Worm (Caenorhabditis elegans) whole organism, late embryonic: ENCODE measurements around the gene rom-2.

Experiments
- F13H6.1 ChIP-seq: sonication (generic microtip); optimal IDR thresholded peaks from 2 replicates; lab custom pipeline; 2016; ENCODE audit warnings: missing genetic modification characterization, missing compliant biosample characterization
- ahr-1 ChIP-seq: sonication (generic microtip); optimal IDR thresholded peaks from 2 replicates; lab custom pipeline; 2016; ENCODE audit warnings: missing genetic modification characterization, missing compliant biosample characterization
- ceh-2 ChIP-seq: sonication (generic microtip); optimal IDR thresholded peaks from 2 replicates; lab custom pipeline; 2016; ENCODE audit warnings: missing genotype, missing genetic modification characterization, missing compliant biosample characterization
- ceh-34 ChIP-seq: sonication (generic microtip); optimal IDR thresholded peaks from 2 replicates; lab custom pipeline; 2016; ENCODE audit warnings: mild to moderate bottlenecking, missing genetic modification characterization, missing compliant biosample characterization
- fkh-10 ChIP-seq: fragments of 150-350 bp; optimal IDR thresholded peaks from 2 replicates; lab custom pipeline; 2014; ENCODE audit warnings: missing biosample characterization, missing genetic modification reagents, missing genetic modification characterization
- hlh-15 ChIP-seq: sonication (generic microtip); optimal IDR thresholded peaks from 2 replicates; lab custom pipeline; 2016; ENCODE audit warnings: missing genetic modification characterization, missing compliant biosample characterization
- hlh-6 ChIP-seq: sonication (generic microtip); optimal IDR thresholded peaks from 2 replicates; lab custom pipeline; 2016; ENCODE audit warnings: missing genotype, missing genetic modification characterization, missing compliant biosample characterization
- madf-2 ChIP-seq: sonication (generic microtip); optimal IDR thresholded peaks from 2 replicates; lab custom pipeline; 2017; ENCODE audit warnings: missing genetic modification characterization, missing compliant biosample characterization
- nhr-11 ChIP-seq: fragments of 150-350 bp; optimal IDR thresholded peaks from 2 replicates; lab custom pipeline; 2014; ENCODE audit warnings: missing biosample characterization, missing genetic modification characterization
- rnt-1 ChIP-seq: sonication (generic microtip); optimal IDR thresholded peaks from 2 replicates; lab custom pipeline; 2016; ENCODE audit warnings: missing genetic modification characterization, missing compliant biosample characterization
- sdc-2 ChIP-seq: sonication (generic microtip); optimal IDR thresholded peaks from 2 replicates; lab custom pipeline; 2016; ENCODE audit warnings: missing genotype, missing genetic modification characterization, missing compliant biosample characterization
- tbx-7 ChIP-seq: sonication (generic microtip); optimal IDR thresholded peaks from 2 replicates; lab custom pipeline; 2016; ENCODE audit warnings: missing genotype, missing genetic modification characterization, missing compliant biosample characterization
- unc-3 ChIP-seq, 2 experiments: fragments of 200-800 bp in 1 of 2; sonication (Bioruptor generic) in 1 of 2; sonication (generic microtip) in 1 of 2; conservative IDR thresholded peaks in 1 of 2; optimal IDR thresholded peaks in 1 of 2; 2 replicates each; pipeline versions ENCODE4 v1.3.6 to Lab custom; 2016 to 2022; ENCODE audit warnings: missing compliant biosample characterization in 2 of 2, missing genetic modification characterization in 2 of 2, missing genetic modification reagents in 1 of 2
- unc-55 ChIP-seq: sonication (generic microtip); optimal IDR thresholded peaks from 2 replicates; lab custom pipeline; 2017; ENCODE audit warnings: missing biosample characterization, missing genetic modification reagents, missing genetic modification characterization

DNA sequence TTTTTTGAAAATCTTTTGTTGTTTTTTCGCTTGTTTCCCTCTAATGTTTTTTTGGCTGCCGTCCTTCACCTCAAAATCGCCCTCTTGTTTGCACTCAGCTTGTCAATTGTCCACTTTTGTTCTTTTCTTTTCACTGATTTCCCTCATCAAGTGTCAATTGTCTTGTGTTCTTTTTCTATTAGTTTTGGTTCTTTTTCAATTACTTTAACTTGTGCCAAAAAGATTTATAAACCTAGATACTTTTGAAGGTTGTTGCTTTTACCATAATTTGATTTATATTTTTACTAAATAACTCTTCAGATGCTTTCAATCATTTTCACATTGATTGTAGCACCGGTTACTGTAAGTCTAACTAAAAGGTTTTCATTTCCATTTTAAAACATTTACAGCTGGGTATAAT, 27.0 kb downstream of the rom-2 start, which contains the start of gene C48B4.13:
- TF ChIP-seq nhr-11 (tag; lab: Kevin White, UChicago) (no peak), rnt-1 (tag; lab: Kevin White, UChicago) (no peak), fkh-10 (GFP tag; lab: Kevin White, UChicago) (no peak), ceh-34 (tag; lab: Kevin White, UChicago) (no peak), F13H6.1 (tag; lab: Kevin White, UChicago) (no peak), ceh-2 (tag; lab: Kevin White, UChicago) (no peak), madf-2 (no peak), hlh-6 (tag; lab: Kevin White, UChicago) (no peak), hlh-15 (tag; lab: Kevin White, UChicago) (no peak), ahr-1 (no peak), tbx-7 (tag; lab: Kevin White, UChicago) (no peak), unc-55 (GFP tag; lab: Kevin White, UChicago) (no peak), unc-3 (GFP tag; conservative IDR thresholded peaks at IDR 0.05; lab: Robert Waterston, UW) (no peak), unc-3 (tag; optimal IDR thresholded peaks at IDR 0.05; lab: Kevin White, UChicago) (no peak), sdc-2 (tag; lab: Kevin White, UChicago) (no peak)
